Worm (Caenorhabditis elegans) whole organism, midembryonic: ENCODE results near the gene nhr-79.

ENCODE experiments used
- T22C8.4 ChIP-seq: fragments of 200-800 bp; sonication (Bioruptor generic); IDR thresholded peaks from 2 replicates; pipeline ENCODE4 v1.3.6; 2022; ENCODE audit warnings: missing genetic modification characterization, missing compliant biosample characterization
- cog-1 ChIP-seq: sonication (generic microtip); optimal IDR thresholded peaks from 2 replicates; lab custom pipeline; 2016; ENCODE audit warnings: missing genetic modification characterization, missing compliant biosample characterization
- flt-1 ChIP-seq: fragments of 200-800 bp; sonication (Bioruptor generic); IDR thresholded peaks from 2 replicates; pipeline ENCODE4 v1.3.6; 2022; ENCODE audit warnings: missing genetic modification characterization, missing compliant biosample characterization
- klf-2 ChIP-seq: fragments of 200-800 bp; sonication (Bioruptor generic); conservative IDR thresholded peaks from 2 replicates; pipeline ENCODE4 v1.3.6; 2022; ENCODE audit warnings: missing genetic modification reagents, missing genetic modification characterization, missing compliant biosample characterization
- med-1 ChIP-seq: sonication (generic microtip); optimal IDR thresholded peaks from 2 replicates; lab custom pipeline; 2017; ENCODE audit warnings: missing genetic modification characterization, mild to moderate bottlenecking, missing compliant biosample characterization, antibody characterized with exemption, missing genetic modification reagents; ENCODE audit not compliant: insufficient read depth
- ref-1 ChIP-seq: fragments of 200-800 bp; sonication (Bioruptor generic); conservative IDR thresholded peaks from 2 replicates; pipeline ENCODE4 v1.3.6; 2022; ENCODE audit warnings: missing genetic modification reagents, missing genetic modification characterization, missing compliant biosample characterization
- tab-1 ChIP-seq: fragments of 200-800 bp; sonication (Bioruptor generic); IDR thresholded peaks from 2 replicates; pipeline ENCODE4 v1.3.6; 2022; ENCODE audit warnings: missing genetic modification characterization, missing compliant biosample characterization
- ztf-23 ChIP-seq: fragments of 200-800 bp; sonication (Bioruptor generic); IDR thresholded peaks from 2 replicates; pipeline ENCODE4 v1.3.6; 2022; ENCODE audit warnings: missing genetic modification reagents, missing genetic modification characterization, missing compliant biosample characterization
- ztf-29 ChIP-seq: fragments of 200-800 bp; sonication (Bioruptor generic); IDR thresholded peaks from 2 replicates; pipeline ENCODE4 v1.3.6; 2022; ENCODE audit warnings: missing genetic modification reagents, missing genetic modification characterization, missing compliant biosample characterization

The nhr-79 gene

ce11 chrV:19211795-19212194 lies at the start of gene nhr-79:
TSS of gene nhr-79 (minus strand) at chrV:19211895.
- TF ChIP-seq cog-1 (no peak), med-1 (GFP tag; lab: Kevin White, UChicago) (no peak), T22C8.4 (GFP tag; lab: Robert Waterston, UW) (no peak), klf-2 (GFP tag; lab: Robert Waterston, UW) (no peak), ztf-29 (no peak), flt-1 (GFP tag; lab: Robert Waterston, UW) (no peak)

ce11 chrV:19260686-19261085 lies 49.0 kb upstream of the nhr-79 start:
- TF ChIP-seq ref-1 (GFP tag; lab: Robert Waterston, UW), result no peak
- no peak for TF ChIP-seq T22C8.4 (GFP tag; lab: Robert Waterston, UW)
- no peak for TF ChIP-seq cog-1
- no peak for TF ChIP-seq ztf-29
- no peak for TF ChIP-seq flt-1 (GFP tag; lab: Robert Waterston, UW)
- TF ChIP-seq med-1 (GFP tag; lab: Kevin White, UChicago), result no peak

- TF ChIP-seq flt-1 (GFP tag; lab: Robert Waterston, UW) (no peak), T22C8.4 (GFP tag; lab: Robert Waterston, UW) (no peak), klf-2 (GFP tag; lab: Robert Waterston, UW) (no peak), med-1 (GFP tag; lab: Kevin White, UChicago) (no peak), ztf-29 (no peak), cog-1 (no peak), tab-1 (GFP tag; lab: Robert Waterston, UW) (no peak), ref-1 (GFP tag; lab: Robert Waterston, UW) (no peak), ztf-23 (no peak)
These were observed 47.7 kb upstream of the nhr-79 start for ce11 chrV:19259403-19259802.

ce11 chrV:19257653-19258052 lies 46.0 kb upstream of the nhr-79 start, which contains the start of gene F21D9.3:
TSS of gene F21D9.3 (minus strand) at chrV:19257753.
- TF ChIP-seq tab-1 (GFP tag; lab: Robert Waterston, UW) (no peak), ref-1 (GFP tag; lab: Robert Waterston, UW) (no peak), ztf-23 (no peak), T22C8.4 (GFP tag; lab: Robert Waterston, UW) (no peak), klf-2 (GFP tag; lab: Robert Waterston, UW) (no peak), med-1 (GFP tag; lab: Kevin White, UChicago) (no peak), flt-1 (GFP tag; lab: Robert Waterston, UW) (no peak), ztf-29 (no peak), cog-1 (no peak)

- TF ChIP-seq T22C8.4 (GFP tag; lab: Robert Waterston, UW), result no peak
- TF ChIP-seq cog-1, result no peak
- no peak for TF ChIP-seq flt-1 (GFP tag; lab: Robert Waterston, UW)
- TF ChIP-seq med-1 (GFP tag; lab: Kevin White, UChicago), result no peak
- TF ChIP-seq ref-1 (GFP tag; lab: Robert Waterston, UW), result no peak
- TF ChIP-seq ztf-29, result no peak
- TF ChIP-seq ztf-23, result no peak
- no peak for TF ChIP-seq tab-1 (GFP tag; lab: Robert Waterston, UW)
- no peak for TF ChIP-seq klf-2 (GFP tag; lab: Robert Waterston, UW)
These were observed 41.8 kb upstream of the nhr-79 start, which contains the start of gene F21D9.4 for ce11 chrV:19253520-19253919. TSS of gene F21D9.4 (plus strand) at chrV:19253820.

ce11 chrV:19251844-19252243 lies 40.1 kb upstream of the nhr-79 start, which contains the start of gene F21D9.11:
TSS of gene F21D9.11 (plus strand) at chrV:19252144.
- no peak for TF ChIP-seq tab-1 (GFP tag; lab: Robert Waterston, UW)
- TF ChIP-seq ztf-29, result no peak
- no peak for TF ChIP-seq cog-1
- TF ChIP-seq ztf-23, result no peak
- no peak for TF ChIP-seq klf-2 (GFP tag; lab: Robert Waterston, UW)
- TF ChIP-seq T22C8.4 (GFP tag; lab: Robert Waterston, UW), result no peak
- no peak for TF ChIP-seq ref-1 (GFP tag; lab: Robert Waterston, UW)
- TF ChIP-seq med-1 (GFP tag; lab: Kevin White, UChicago), result no peak
- no peak for TF ChIP-seq flt-1 (GFP tag; lab: Robert Waterston, UW)

ce11 chrV:19250983-19251382 lies 39.3 kb upstream of the nhr-79 start, which contains the start of gene str-81:
TSS of gene str-81 (minus strand) at chrV:19251083.
- no peak for TF ChIP-seq flt-1 (GFP tag; lab: Robert Waterston, UW)
- no peak for TF ChIP-seq med-1 (GFP tag; lab: Kevin White, UChicago)
- TF ChIP-seq tab-1 (GFP tag; lab: Robert Waterston, UW), result no peak
- TF ChIP-seq ztf-29, result no peak
- no peak for TF ChIP-seq klf-2 (GFP tag; lab: Robert Waterston, UW)
- no peak for TF ChIP-seq T22C8.4 (GFP tag; lab: Robert Waterston, UW)
- no peak for TF ChIP-seq ref-1 (GFP tag; lab: Robert Waterston, UW)
- TF ChIP-seq cog-1, result no peak
- no peak for TF ChIP-seq ztf-23

ce11 chrV:19240129-19240528 lies 28.4 kb upstream of the nhr-79 start, which contains the start of the genes fbxb-115 and fbxb-1:
TSS of gene fbxb-115 (minus strand) at chrV:19240229.
TSS of gene fbxb-1 (plus strand) at chrV:19240354.
- TF ChIP-seq tab-1 (GFP tag; lab: Robert Waterston, UW) (no peak), ztf-29 (no peak), ref-1 (GFP tag; lab: Robert Waterston, UW) (no peak), med-1 (GFP tag; lab: Kevin White, UChicago) (no peak), T22C8.4 (GFP tag; lab: Robert Waterston, UW) (no peak), flt-1 (GFP tag; lab: Robert Waterston, UW) (no peak), klf-2 (GFP tag; lab: Robert Waterston, UW) (no peak)

- TF ChIP-seq tab-1 (GFP tag; lab: Robert Waterston, UW) (no peak), flt-1 (GFP tag; lab: Robert Waterston, UW) (no peak), ztf-29 (no peak), ztf-23 (no peak), med-1 (GFP tag; lab: Kevin White, UChicago) (no peak), T22C8.4 (GFP tag; lab: Robert Waterston, UW) (no peak), cog-1 (no peak), klf-2 (GFP tag; lab: Robert Waterston, UW) (no peak), ref-1 (GFP tag; lab: Robert Waterston, UW) (no peak)
These were observed 25.5 kb upstream of the nhr-79 start, which contains the start of gene fbxb-2 for ce11 chrV:19237204-19237603. TSS of gene fbxb-2 (minus strand) at chrV:19237304.
